Worm (Caenorhabditis elegans) whole organism, L1 larva: ENCODE data around the gene srx-90.

Source experiments
- ceh-82 ChIP-seq, 3 experiments: fragments of 150-350 bp in 1 of 3; sonication (generic microtip) in 2 of 3; optimal IDR thresholded peaks; 2 replicates each; lab custom pipeline; 2014 to 2017; ENCODE audit warnings: missing biosample characterization in 3 of 3, missing genetic modification characterization in 3 of 3
- mab-9 ChIP-seq: fragments of 200-800 bp; sonication (Bioruptor generic); IDR thresholded peaks from 2 replicates; pipeline ENCODE4 v1.3.6; 2022; ENCODE audit warnings: missing genetic modification reagents, missing genetic modification characterization, missing compliant biosample characterization
- nhr-11 ChIP-seq: fragments of 150-350 bp; optimal IDR thresholded peaks from 2 replicates; lab custom pipeline; 2014; ENCODE audit warnings: missing biosample characterization, missing genetic modification characterization
- nhr-12 ChIP-seq: sonication (generic microtip); optimal IDR thresholded peaks from 2 replicates; lab custom pipeline; 2017; ENCODE audit warnings: missing biosample characterization, missing genetic modification characterization
- nhr-237 ChIP-seq: fragments of 150-350 bp; optimal IDR thresholded peaks from 2 replicates; lab custom pipeline; 2014; ENCODE audit warnings: missing biosample characterization, missing genetic modification characterization
- nhr-76 ChIP-seq: sonication (generic microtip); optimal IDR thresholded peaks from 2 replicates; lab custom pipeline; 2017; ENCODE audit warnings: missing biosample characterization, missing genetic modification characterization
- sptf-1 ChIP-seq: fragments of 150-350 bp; optimal IDR thresholded peaks from 2 replicates; lab custom pipeline; 2014; ENCODE audit warnings: missing biosample characterization, missing genetic modification characterization
- tbx-2 ChIP-seq: sonication (generic microtip); optimal IDR thresholded peaks from 2 replicates; lab custom pipeline; 2016; ENCODE audit warnings: missing genetic modification characterization, missing compliant biosample characterization
- ztf-11 ChIP-seq, 2 experiments: sonication (generic microtip); optimal IDR thresholded peaks; 2 replicates each; lab custom pipeline; 2016 to 2017; ENCODE audit warnings: missing genetic modification characterization in 2 of 2, missing biosample characterization in 1 of 2, missing compliant biosample characterization in 1 of 2

- TF ChIP-seq sptf-1 (tag; lab: Kevin White, UChicago): no peak
- TF ChIP-seq ceh-82 (tag; optimal IDR thresholded peaks at IDR 0.05; lab: Kevin White, UChicago): no peak
- TF ChIP-seq nhr-12 (tag; lab: Kevin White, UChicago): no peak
- no peak for TF ChIP-seq nhr-76 (tag; lab: Kevin White, UChicago)
- no peak for TF ChIP-seq nhr-237
- TF ChIP-seq ztf-11 (tag; optimal IDR thresholded peaks at IDR 0.05; lab: Kevin White, UChicago): no peak
- no peak for TF ChIP-seq tbx-2 (tag; lab: Kevin White, UChicago)
- TF ChIP-seq mab-9 (GFP tag; lab: Robert Waterston, UW): no peak
- no peak for TF ChIP-seq nhr-11
These were observed 13.0 kb downstream of the srx-90 start for ce11 chrV:11593888-11594287.
